Fruit fly (Drosophila melanogaster): ENCODE results near the gene Grl65a.

Gene Grl65a

DNA sequence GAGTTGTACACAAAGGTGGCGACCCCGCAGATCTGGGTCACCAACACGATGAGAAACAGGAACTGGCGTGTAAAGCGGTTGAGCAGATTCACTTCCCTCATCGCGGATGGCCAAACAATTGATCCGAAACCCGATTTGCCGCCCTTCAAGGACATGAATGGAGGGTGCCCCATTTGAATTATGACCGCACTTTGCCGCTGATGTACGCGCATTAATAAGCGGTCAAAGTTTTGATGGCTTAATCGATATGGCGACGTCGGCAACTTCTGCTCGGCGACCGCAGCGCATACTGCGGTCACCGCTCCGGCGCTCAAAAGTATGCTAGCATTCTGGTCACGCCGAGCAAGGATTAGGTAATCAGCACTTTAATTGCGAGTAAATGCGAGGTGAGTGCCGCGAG lies at the start of gene Grl65a:
Grl65a (minus strand) TSS at position 101 of the 400 bp plus-strand sequence.
- TF ChIP-seq CG10348 (GFP tag; IDR thresholded peaks at IDR 0.05) (no peak), CG8301 (tag; optimal IDR thresholded peaks at IDR 0.05) (no peak), Snoo (tag; optimal IDR thresholded peaks at IDR 0.05) (no peak), Pif1B (GFP tag; optimal IDR thresholded peaks at IDR 0.05) (no peak), CG4496 (GFP tag; IDR thresholded peaks at IDR 0.05) (no peak), D1 (tag; optimal IDR thresholded peaks at IDR 0.05) (no peak), CG34367 (tag; optimal IDR thresholded peaks at IDR 0.05) (no peak), CG8159 (tag; optimal IDR thresholded peaks at IDR 0.05) (no peak), EcR (GFP tag; optimal IDR thresholded peaks at IDR 0.05) (no peak), rn (GFP tag; IDR thresholded peaks at IDR 0.05) (no peak), CG15710 (tag; optimal IDR thresholded peaks at IDR 0.05) (no peak), CG13204 (GFP tag; optimal IDR thresholded peaks at IDR 0.05) (no peak), Pif1A (GFP tag; optimal IDR thresholded peaks at IDR 0.05) (no peak)

DNA sequence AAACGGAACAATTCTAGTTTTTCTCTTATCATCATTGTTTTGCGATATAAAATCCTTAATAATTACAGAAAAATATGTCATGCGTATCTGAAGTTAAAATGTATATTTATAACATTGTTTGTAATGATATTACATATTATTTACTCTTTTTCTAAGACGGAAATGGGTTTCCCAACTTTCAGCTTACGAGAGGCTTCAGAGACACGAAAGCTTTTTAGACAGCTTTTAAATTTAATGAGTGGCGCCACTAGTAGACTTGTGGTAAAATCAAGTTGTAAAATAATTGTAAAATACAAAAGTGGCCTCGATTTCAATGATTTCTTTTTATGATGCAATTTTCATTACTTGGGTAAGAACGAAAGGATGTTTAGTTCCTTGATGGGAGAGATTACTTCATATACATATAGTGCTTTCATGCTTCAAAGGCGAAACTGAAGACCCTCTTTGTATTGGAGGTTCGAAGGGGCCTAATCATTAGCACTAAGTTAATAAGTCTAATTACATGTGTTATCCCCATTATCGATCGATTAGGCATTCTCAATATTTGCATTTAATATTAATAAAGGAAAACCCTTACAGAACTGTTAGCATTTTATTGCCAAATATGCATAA lies 41.5 kb upstream of the Grl65a start:
- TF ChIP-seq CG9948 (tag; optimal IDR thresholded peaks at IDR 0.05) (no peak), rn (GFP tag; IDR thresholded peaks at IDR 0.05) (peak; percentile 43), CG8159 (tag; optimal IDR thresholded peaks at IDR 0.05) (peak; percentile 72), fd96Ca (GFP tag; IDR thresholded peaks at IDR 0.05) (no peak), CG34367 (tag; optimal IDR thresholded peaks at IDR 0.05) (peak; percentile 62), CG14655 (GFP tag; optimal IDR thresholded peaks at IDR 0.05) (no peak), CG8301 (tag; optimal IDR thresholded peaks at IDR 0.05) (no peak), Ets98B (GFP tag; IDR thresholded peaks at IDR 0.05) (peak; percentile 67; the same call in 1 of the 2 replicates), Pif1B (GFP tag; optimal IDR thresholded peaks at IDR 0.05) (peak; percentile 17), CG12605 (GFP tag; IDR thresholded peaks at IDR 0.05) (peak; percentile 43; the same call in 1 of the 2 replicates), CG15710 (tag; optimal IDR thresholded peaks at IDR 0.05) (peak; percentile 62), CG10348 (GFP tag; IDR thresholded peaks at IDR 0.05) (no peak), CG32121 (GFP tag; IDR thresholded peaks at IDR 0.05) (peak; percentile 21; the same call in 1 of the 2 replicates), CG17806 (tag; optimal IDR thresholded peaks at IDR 0.05) (no peak), CG4496 (GFP tag; IDR thresholded peaks at IDR 0.05) (peak; percentile 92), Snoo (tag; optimal IDR thresholded peaks at IDR 0.05) (peak; percentile 84), gl (tag; optimal IDR thresholded peaks at IDR 0.05) (peak; percentile 33), CG13204 (GFP tag; optimal IDR thresholded peaks at IDR 0.05) (no peak), Pif1A (GFP tag; optimal IDR thresholded peaks at IDR 0.05) (peak; percentile 59), D1 (tag; optimal IDR thresholded peaks at IDR 0.05) (peak; percentile 58), EcR (GFP tag; optimal IDR thresholded peaks at IDR 0.05) (no peak)

DNA sequence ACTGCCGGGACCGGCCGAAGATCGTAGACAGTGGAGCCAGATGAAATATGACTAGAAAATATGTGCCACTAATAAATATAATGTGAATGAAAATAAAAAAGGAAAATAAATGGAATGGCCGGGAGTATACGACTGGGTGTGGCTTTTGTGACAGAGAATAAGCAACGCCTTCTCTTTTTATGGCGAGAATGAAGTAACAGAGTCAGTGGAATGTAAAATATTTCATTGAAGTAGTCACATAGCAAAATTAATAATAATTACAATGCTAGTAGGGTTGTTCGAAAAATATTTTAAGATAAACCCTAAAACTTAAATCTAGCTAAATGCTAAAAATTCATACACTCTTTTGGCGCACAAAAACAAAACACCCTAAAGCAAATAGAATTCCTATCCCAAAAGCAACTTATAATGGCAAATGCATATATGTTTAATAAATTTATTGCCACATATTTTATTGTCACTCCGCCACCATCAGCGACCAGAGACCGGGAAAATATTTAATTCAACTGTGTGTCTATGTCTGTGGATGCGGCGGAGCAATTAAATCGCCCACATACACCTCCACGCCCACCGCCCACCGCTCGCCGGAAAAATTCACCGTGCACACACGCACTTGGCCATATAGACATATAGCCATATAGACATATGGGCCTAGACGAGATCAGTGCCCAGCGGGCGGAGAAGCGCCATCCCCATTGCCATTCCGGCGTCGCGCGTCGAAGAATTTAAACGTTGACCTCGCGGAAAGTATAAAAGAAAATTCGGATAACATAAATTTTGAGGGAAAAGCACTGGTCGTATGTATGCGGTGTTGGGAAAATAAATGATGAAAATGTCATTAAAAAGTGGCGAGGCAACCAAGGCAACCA lies 39.3 kb upstream of the Grl65a start:
- TF ChIP-seq CG8159 (tag; optimal IDR thresholded peaks at IDR 0.05) (no peak), CG14655 (GFP tag; optimal IDR thresholded peaks at IDR 0.05) (no peak), Snoo (tag; optimal IDR thresholded peaks at IDR 0.05) (no peak), CG10348 (GFP tag; IDR thresholded peaks at IDR 0.05) (no peak), D1 (tag; optimal IDR thresholded peaks at IDR 0.05) (no peak), CG32121 (GFP tag; IDR thresholded peaks at IDR 0.05) (no peak), CG13204 (GFP tag; optimal IDR thresholded peaks at IDR 0.05) (no peak), CG9948 (tag; optimal IDR thresholded peaks at IDR 0.05) (no peak), CG15710 (tag; optimal IDR thresholded peaks at IDR 0.05) (no peak), Pif1B (GFP tag; optimal IDR thresholded peaks at IDR 0.05) (no peak), CG17806 (tag; optimal IDR thresholded peaks at IDR 0.05) (no peak), CG4496 (GFP tag; IDR thresholded peaks at IDR 0.05) (no peak), CG34367 (tag; optimal IDR thresholded peaks at IDR 0.05) (no peak), Ets98B (GFP tag; IDR thresholded peaks at IDR 0.05) (no peak), rn (GFP tag; IDR thresholded peaks at IDR 0.05) (no peak)

DNA sequence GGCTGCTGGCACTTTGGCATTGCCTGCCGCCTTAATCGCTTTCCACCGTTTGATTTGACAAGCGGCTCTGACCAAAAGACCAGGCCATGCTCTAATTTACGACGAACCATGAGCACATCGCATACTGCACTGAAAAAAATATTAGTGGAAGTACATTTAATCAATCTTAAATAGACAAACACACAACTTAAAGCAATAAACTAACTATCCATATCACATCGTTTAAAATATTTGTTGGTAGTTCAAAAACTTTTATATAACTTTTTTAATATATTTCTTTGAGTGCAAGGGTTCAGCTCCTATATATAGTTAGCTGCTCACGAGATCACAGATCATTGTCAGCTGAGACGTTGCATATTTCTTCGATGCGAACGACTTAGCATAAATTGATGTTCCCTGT lies 38.2 kb upstream of the Grl65a start:
- TF ChIP-seq CG32121 (GFP tag; IDR thresholded peaks at IDR 0.05) (0 out of 2 replicates have a peak, but pooled peaks have one; percentile 29), Snoo (tag; optimal IDR thresholded peaks at IDR 0.05) (no peak), CG12605 (GFP tag; IDR thresholded peaks at IDR 0.05) (no peak), EcR (GFP tag; optimal IDR thresholded peaks at IDR 0.05) (no peak)

DNA sequence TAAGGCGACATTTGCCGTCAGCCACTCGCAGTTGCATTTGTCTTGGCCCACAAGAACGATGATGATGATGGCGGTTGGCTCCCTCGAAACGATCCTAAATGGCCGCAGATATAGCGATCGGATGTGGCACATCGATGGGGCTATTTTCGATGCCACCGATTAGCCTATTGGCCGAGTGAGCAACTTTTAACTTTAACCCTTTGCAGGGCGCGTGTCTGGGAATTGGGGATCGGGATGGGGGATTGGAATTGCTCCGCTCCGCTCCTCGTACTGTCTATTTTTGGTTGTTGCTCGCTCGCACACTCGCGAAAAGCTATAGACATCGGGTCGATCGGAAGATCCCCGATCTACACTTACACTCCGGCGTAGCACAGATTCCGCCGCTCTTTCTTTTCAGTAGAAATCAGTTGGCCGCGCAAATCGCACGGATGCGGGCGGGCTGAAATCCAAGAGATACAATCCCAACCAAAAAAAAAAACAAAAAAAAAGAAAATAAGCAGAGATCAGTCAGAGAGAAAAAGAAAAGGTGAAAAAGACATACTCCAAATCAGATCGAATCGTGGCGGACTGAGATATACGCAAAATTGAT lies 36.9 kb upstream of the Grl65a start, which contains the start of gene CG8519:
CG8519 (plus strand) TSS at position 393 of the 589 bp plus-strand sequence.
- TF ChIP-seq CG32121 (GFP tag; IDR thresholded peaks at IDR 0.05): peak; percentile 65
- peak; percentile 60; the same call in 2 of the 3 replicates for TF ChIP-seq CG4496 (GFP tag; IDR thresholded peaks at IDR 0.05)
- no peak for TF ChIP-seq CG8159 (tag; optimal IDR thresholded peaks at IDR 0.05)
- no peak for TF ChIP-seq CG34367 (tag; optimal IDR thresholded peaks at IDR 0.05)
- TF ChIP-seq CG12605 (GFP tag; IDR thresholded peaks at IDR 0.05): no peak
- TF ChIP-seq CG15710 (tag; optimal IDR thresholded peaks at IDR 0.05): no peak
